Fruit fly (Drosophila melanogaster): Measurements from ENCODE around the gene Cpr78Cc.

Cpr78Cc gene

DNA sequence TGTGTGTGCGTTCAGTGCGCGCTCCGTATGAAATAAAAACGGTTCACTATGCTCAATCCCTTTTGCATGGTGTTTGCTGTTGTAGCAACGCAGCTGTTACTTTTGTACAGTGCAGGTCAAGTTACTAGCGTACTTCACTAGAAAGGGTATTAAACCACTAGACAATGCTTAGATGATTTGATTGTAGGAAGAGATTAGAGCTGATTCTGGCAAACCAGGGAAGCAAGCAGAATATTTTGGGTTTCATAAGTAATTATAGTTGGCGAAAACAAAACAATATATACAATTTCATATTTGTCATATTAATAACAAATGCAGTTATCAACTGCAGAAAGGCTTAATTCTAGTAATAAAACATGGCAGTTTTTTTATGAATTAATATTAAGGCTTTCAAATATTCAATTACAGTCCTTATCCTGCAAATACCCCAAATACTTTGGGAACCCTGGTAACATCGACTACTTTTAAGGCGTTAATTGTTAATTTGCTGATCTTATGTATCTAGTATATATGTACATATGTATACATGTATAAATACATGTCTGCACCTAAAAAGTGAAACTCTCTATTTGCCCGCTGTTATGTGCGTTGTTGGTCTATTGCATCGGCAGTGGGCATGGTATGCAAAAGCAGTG lies 46.9 kb downstream of the Cpr78Cc start (continued):
- TF ChIP-seq CG30020 (tag; optimal IDR thresholded peaks at IDR 0.05) (no peak), nmo (GFP tag; optimal IDR thresholded peaks at IDR 0.05) (peak; percentile 50), CG30403 (GFP tag; optimal IDR thresholded peaks at IDR 0.05) (peak; percentile 68), Neu2 (GFP tag; optimal IDR thresholded peaks at IDR 0.05; ENCODE audit: borderline replicate concordance) (no peak), CG17568 (GFP tag; optimal IDR thresholded peaks at IDR 0.05) (no peak), bab2 (GFP tag; optimal IDR thresholded peaks at IDR 0.05) (peak; percentile 30), CG4328 (GFP tag; optimal IDR thresholded peaks at IDR 0.05) (no peak), ranshi (GFP tag; IDR thresholded peaks at IDR 0.05) (no peak), otp (GFP tag; IDR thresholded peaks at IDR 0.05) (0 out of 3 replicates have a peak, but pooled peaks have one; percentile 59), D (optimal IDR thresholded peaks at IDR 0.05) (no peak), D (GFP tag; optimal IDR thresholded peaks at IDR 0.05) (peak; percentile 34), klu (GFP tag; IDR thresholded peaks at IDR 0.05) (no peak), Eip74EF (GFP tag; optimal IDR thresholded peaks at IDR 0.05) (peak in 1 of 2 experiments; percentile 42), sug (tag; optimal IDR thresholded peaks at IDR 0.05) (no peak), Mes4 (GFP tag; optimal IDR thresholded peaks at IDR 0.05) (no peak), lab (GFP tag; optimal IDR thresholded peaks at IDR 0.05) (peak; percentile 42), CG17359 (tag; optimal IDR thresholded peaks at IDR 0.05) (peak; percentile 48), CG11247 (GFP tag; IDR thresholded peaks at IDR 0.05) (no peak), CG14965 (GFP tag; optimal IDR thresholded peaks at IDR 0.05; ENCODE audit: borderline replicate concordance) (no peak), Hey (tag; optimal IDR thresholded peaks at IDR 0.05) (no peak), CG6689 (GFP tag; IDR thresholded peaks at IDR 0.05) (peak; percentile 35; the same call in 1 of the 2 replicates), pros (GFP tag; optimal IDR thresholded peaks at IDR 0.05) (no peak), Hr3 (GFP tag; optimal IDR thresholded peaks at IDR 0.05) (peak; percentile 31), Dref (GFP tag; IDR thresholded peaks at IDR 0.05) (no peak), CG11695 (GFP tag; IDR thresholded peaks at IDR 0.05) (peak; percentile 42; the same call in 1 of the 3 replicates), CG12155 (GFP tag; optimal IDR thresholded peaks at IDR 0.05) (peak; percentile 8), Trl (optimal IDR thresholded peaks at IDR 0.05) (peak in 1 of 2 experiments; percentile 26), Trl (GFP tag; optimal IDR thresholded peaks at IDR 0.05) (peak; percentile 24), CG8478 (optimal IDR thresholded peaks at IDR 0.05) (no peak), hbn (GFP tag; IDR thresholded peaks at IDR 0.05; ENCODE audit: partially characterized antibody) (no peak), CG17829 (tag; optimal IDR thresholded peaks at IDR 0.05) (peak; percentile 26), CG2199 (GFP tag; IDR thresholded peaks at IDR 0.05) (peak; percentile 25; the same call in 2 of the 3 replicates), CG31388 (GFP tag; optimal IDR thresholded peaks at IDR 0.05) (peak; percentile 39), ATbp (GFP tag; optimal IDR thresholded peaks at IDR 0.05) (peak; percentile 47), Nf-YB (GFP tag; optimal IDR thresholded peaks at IDR 0.05) (no peak), Oaz (GFP tag; IDR thresholded peaks at IDR 0.05) (no peak), B-H2 (GFP tag; optimal IDR thresholded peaks at IDR 0.05) (no peak), Opbp (GFP tag; IDR thresholded peaks at IDR 0.05; ENCODE audit: partially characterized antibody) (no peak), Blimp-1 (GFP tag; optimal IDR thresholded peaks at IDR 0.05) (no peak), Ada2b (GFP tag; IDR thresholded peaks at IDR 0.05) (peak; percentile 30; the same call in 1 of the 2 replicates), slbo (GFP tag; IDR thresholded peaks at IDR 0.05) (peak; percentile 69), peb (GFP tag; IDR thresholded peaks at IDR 0.05) (no peak), p53 (GFP tag; optimal IDR thresholded peaks at IDR 0.05) (no peak), Ets97D (GFP tag; optimal IDR thresholded peaks at IDR 0.05) (peak; percentile 0), CG15011 (GFP tag; optimal IDR thresholded peaks at IDR 0.05) (no peak), BtbVII (GFP tag; optimal IDR thresholded peaks at IDR 0.05) (no peak), CG31224 (GFP tag; IDR thresholded peaks at IDR 0.05) (no peak), tgo (GFP tag; IDR thresholded peaks at IDR 0.05) (0 out of 3 replicates have a peak, but pooled peaks have one; percentile 17), jigr1 (GFP tag; IDR thresholded peaks at IDR 0.05) (no peak), Meics (GFP tag; optimal IDR thresholded peaks at IDR 0.05) (peak; percentile 46), CG10366 (GFP tag; IDR thresholded peaks at IDR 0.05) (peak; percentile 35; the same call in 1 of the 2 replicates)
